Worm (Caenorhabditis elegans) whole organism, L4 larva: Measurements from ENCODE around the gene T07F10.5.

Experiments
- ZK546.5 ChIP-seq, 2 experiments: sonication (generic microtip); optimal IDR thresholded peaks; 2 replicates each; lab custom pipeline; 2017; ENCODE audit warnings: missing biosample characterization in 2 of 2, missing genetic modification characterization in 2 of 2
- ama-1 ChIP-seq: fragments of 150-350 bp; optimal IDR thresholded peaks from 2 replicates; lab custom pipeline; 2014; ENCODE audit warnings: inconsistent platforms, mixed read lengths
- nhr-25 ChIP-seq: sonication (generic microtip); optimal IDR thresholded peaks from 2 replicates; lab custom pipeline; 2017; ENCODE audit warnings: missing genetic modification characterization, mild to moderate bottlenecking, missing compliant biosample characterization, antibody characterized with exemption, moderate library complexity, borderline replicate concordance; ENCODE audit not compliant: insufficient read depth
- skn-1 ChIP-seq: fragments of 150-350 bp; optimal IDR thresholded peaks from 2 replicates; lab custom pipeline; 2014; ENCODE audit warnings: missing biosample characterization, missing genetic modification characterization

- TF ChIP-seq ZK546.5 (tag; optimal IDR thresholded peaks at IDR 0.05; lab: Kevin White, UChicago) (no peak), ama-1 (lab: Kevin White, UChicago) (no peak), nhr-25 (tag; lab: Kevin White, UChicago) (no peak), skn-1 (tag; lab: Kevin White, UChicago) (no peak)
Measured at ce11 chrV:12870740-12871139, 5.0 kb downstream of the T07F10.5 start.
